Worm (Caenorhabditis elegans) whole organism, late embryonic: ENCODE measurements around the gene msp-53.
"Not testable (repeated sequence)": the region's sequence is repeated elsewhere in the genome, so short reads cannot be mapped to it uniquely, and the experiment has no call there.

Source experiments
- C08G9.2 ChIP-seq: sonication (generic microtip); optimal IDR thresholded peaks from 2 replicates; lab custom pipeline; 2016; ENCODE audit warnings: mild to moderate bottlenecking, missing genetic modification characterization, moderate library complexity, missing compliant biosample characterization
- C38D4.7 ChIP-seq: fragments of 200-800 bp; sonication (Bioruptor generic); optimal IDR thresholded peaks from 2 replicates; lab custom pipeline; 2018; ENCODE audit warnings: mild to moderate bottlenecking, missing genetic modification characterization, moderate library complexity, missing compliant biosample characterization
- F13H6.1 ChIP-seq: sonication (generic microtip); optimal IDR thresholded peaks from 2 replicates; lab custom pipeline; 2016; ENCODE audit warnings: missing genetic modification characterization, missing compliant biosample characterization
- K09A11.1 ChIP-seq: sonication (generic microtip); optimal IDR thresholded peaks from 2 replicates; lab custom pipeline; 2017; ENCODE audit warnings: antibody characterized with exemption, mild to moderate bottlenecking, missing genetic modification characterization, missing compliant biosample characterization; ENCODE audit not compliant: insufficient read depth
- ahr-1 ChIP-seq: sonication (generic microtip); optimal IDR thresholded peaks from 2 replicates; lab custom pipeline; 2016; ENCODE audit warnings: missing genetic modification characterization, missing compliant biosample characterization
- ama-1 ChIP-seq: fragments of 150-350 bp; optimal IDR thresholded peaks from 2 replicates; lab custom pipeline; 2014
- ceh-18 ChIP-seq: sonication (generic microtip); optimal IDR thresholded peaks from 2 replicates; lab custom pipeline; 2016; ENCODE audit warnings: missing genetic modification characterization, missing compliant biosample characterization
- ceh-19 ChIP-seq: fragments of 200-800 bp; sonication (Bioruptor generic); optimal IDR thresholded peaks from 2 replicates; lab custom pipeline; 2018; ENCODE audit warnings: mild to moderate bottlenecking, missing genetic modification characterization, missing compliant biosample characterization
- ceh-2 ChIP-seq: sonication (generic microtip); optimal IDR thresholded peaks from 2 replicates; lab custom pipeline; 2016; ENCODE audit warnings: missing genotype, missing genetic modification characterization, missing compliant biosample characterization
- ceh-30 ChIP-seq: fragments of 150-350 bp; optimal IDR thresholded peaks from 2 replicates; lab custom pipeline; 2014; ENCODE audit warnings: missing biosample characterization, missing genetic modification characterization
- ceh-31 ChIP-seq: sonication (generic microtip); optimal IDR thresholded peaks from 2 replicates; lab custom pipeline; 2016; ENCODE audit warnings: missing genetic modification characterization, missing compliant biosample characterization
- ceh-45 ChIP-seq: fragments of 200-800 bp; sonication (Bioruptor generic); IDR thresholded peaks from 2 replicates; pipeline ENCODE4 v1.3.6; 2022; ENCODE audit warnings: missing genetic modification reagents, missing genetic modification characterization, missing compliant biosample characterization
- dve-1 ChIP-seq: sonication (generic microtip); optimal IDR thresholded peaks from 2 replicates; lab custom pipeline; 2017; ENCODE audit warnings: antibody characterized with exemption, mild to moderate bottlenecking, missing genetic modification characterization, missing compliant biosample characterization
- eyg-1 ChIP-seq: sonication (generic microtip); optimal IDR thresholded peaks from 2 replicates; lab custom pipeline; 2016; ENCODE audit warnings: missing genotype, missing genetic modification characterization, missing compliant biosample characterization
- fkh-10 ChIP-seq: fragments of 150-350 bp; optimal IDR thresholded peaks from 2 replicates; lab custom pipeline; 2014; ENCODE audit warnings: missing biosample characterization, missing genetic modification reagents, missing genetic modification characterization
- gmeb-2 ChIP-seq: sonication (generic microtip); optimal IDR thresholded peaks from 2 replicates; lab custom pipeline; 2016; ENCODE audit warnings: missing genetic modification characterization, inconsistent platforms, missing compliant biosample characterization
- hlh-13 ChIP-seq: fragments of 200-800 bp; sonication (Bioruptor generic); optimal IDR thresholded peaks from 2 replicates; lab custom pipeline; 2018; ENCODE audit warnings: mild to moderate bottlenecking, missing genetic modification characterization, missing compliant biosample characterization
- lin-11 ChIP-seq: fragments of 200-800 bp; sonication (Bioruptor generic); optimal IDR thresholded peaks from 2 replicates; lab custom pipeline; 2018; ENCODE audit warnings: mild to moderate bottlenecking, missing genetic modification characterization, missing compliant biosample characterization
- mec-3 ChIP-seq: sonication (generic microtip); optimal IDR thresholded peaks from 2 replicates; lab custom pipeline; 2016; ENCODE audit warnings: borderline replicate concordance, missing genetic modification characterization, missing compliant biosample characterization
- nfya-1 ChIP-seq: sonication (generic microtip); optimal IDR thresholded peaks from 2 replicates; lab custom pipeline; 2017; ENCODE audit warnings: missing genetic modification characterization, mild to moderate bottlenecking, missing compliant biosample characterization, antibody characterized with exemption, moderate library complexity
- pag-3 ChIP-seq: sonication (generic microtip); optimal IDR thresholded peaks from 2 replicates; lab custom pipeline; 2016; ENCODE audit warnings: missing compliant biosample characterization, missing genetic modification characterization, borderline replicate concordance
- pax-1 ChIP-seq: fragments of 150-350 bp; optimal IDR thresholded peaks from 2 replicates; lab custom pipeline; 2014; ENCODE audit warnings: missing biosample characterization, missing genetic modification characterization
- pha-4 ChIP-seq: fragments of 150-350 bp; optimal IDR thresholded peaks from 2 replicates; lab custom pipeline; 2018; ENCODE audit warnings: missing biosample characterization, missing genetic modification reagents, missing genetic modification characterization
- pqm-1 ChIP-seq: sonication (generic microtip); optimal IDR thresholded peaks from 2 replicates; lab custom pipeline; 2016; ENCODE audit warnings: missing genetic modification characterization, missing compliant biosample characterization
- pros-1 ChIP-seq: fragments of 150-350 bp; optimal IDR thresholded peaks from 2 replicates; lab custom pipeline; 2014; ENCODE audit warnings: missing biosample characterization, missing genetic modification reagents, missing genetic modification characterization
- sdc-2 ChIP-seq: sonication (generic microtip); optimal IDR thresholded peaks from 2 replicates; lab custom pipeline; 2016; ENCODE audit warnings: missing genotype, missing genetic modification characterization, missing compliant biosample characterization
- syd-9 ChIP-seq: sonication (generic microtip); optimal IDR thresholded peaks from 2 replicates; lab custom pipeline; 2016; ENCODE audit warnings: mild to moderate bottlenecking, missing genetic modification characterization, moderate library complexity, missing compliant biosample characterization
- tbx-7 ChIP-seq: sonication (generic microtip); optimal IDR thresholded peaks from 2 replicates; lab custom pipeline; 2016; ENCODE audit warnings: missing genotype, missing genetic modification characterization, missing compliant biosample characterization
- ttx-3 ChIP-seq: sonication (generic microtip); optimal IDR thresholded peaks from 2 replicates; lab custom pipeline; 2016; ENCODE audit warnings: missing genetic modification reagents, missing genetic modification characterization, missing compliant biosample characterization
- unc-3 ChIP-seq, 2 experiments: fragments of 200-800 bp in 1 of 2; sonication (Bioruptor generic) in 1 of 2; sonication (generic microtip) in 1 of 2; conservative IDR thresholded peaks in 1 of 2; optimal IDR thresholded peaks in 1 of 2; 2 replicates each; pipeline versions ENCODE4 v1.3.6 to Lab custom; 2016 to 2022; ENCODE audit warnings: missing compliant biosample characterization in 2 of 2, missing genetic modification characterization in 2 of 2, missing genetic modification reagents in 1 of 2
- unc-42 ChIP-seq: sonication (generic microtip); optimal IDR thresholded peaks from 2 replicates; lab custom pipeline; 2016; ENCODE audit warnings: missing genotype, missing genetic modification characterization, missing compliant biosample characterization
- unc-55 ChIP-seq: sonication (generic microtip); optimal IDR thresholded peaks from 2 replicates; lab custom pipeline; 2017; ENCODE audit warnings: missing biosample characterization, missing genetic modification reagents, missing genetic modification characterization
- zip-5 ChIP-seq: sonication (generic microtip); optimal IDR thresholded peaks from 2 replicates; lab custom pipeline; 2016; ENCODE audit warnings: missing genetic modification characterization, missing compliant biosample characterization

The msp-53 gene

ce11 chrIV:5031346-5031745 lies 33.5 kb downstream of the msp-53 start:
- no peak for TF ChIP-seq syd-9 (tag; lab: Kevin White, UChicago)
- TF ChIP-seq K09A11.1 = no peak
- TF ChIP-seq ceh-31 (tag; lab: Kevin White, UChicago) = no peak
- TF ChIP-seq ceh-18 (tag; lab: Kevin White, UChicago) = no peak
- TF ChIP-seq ceh-19 (GFP tag; lab: Kevin White, UChicago) = no peak

ce11 chrIV:5028978-5029377 lies 35.9 kb downstream of the msp-53 start, which contains the start of the genes best-6 and C09B9.2:
TSS of gene best-6 (minus strand) at chrIV:5029078.
TSS of gene C09B9.2 (plus strand) at chrIV:5029291.
- TF ChIP-seq C08G9.2 (tag; lab: Kevin White, UChicago) (no peak), eyg-1 (tag; lab: Kevin White, UChicago) (no peak), mec-3 (tag; lab: Kevin White, UChicago) (no peak), unc-55 (no peak), F13H6.1 (tag; lab: Kevin White, UChicago) (no peak), ceh-30 (tag; lab: Kevin White, UChicago) (no peak), C38D4.7 (no peak), ttx-3 (tag; lab: Kevin White, UChicago) (no peak), pqm-1 (no peak), ahr-1 (tag; lab: Kevin White, UChicago) (no peak), sdc-2 (tag; lab: Kevin White, UChicago) (no peak)
- TF ChIP-seq, all 69 proteins: peak for 0

ce11 chrIV:5025646-5026045 lies 39.2 kb downstream of the msp-53 start, which contains the start of gene C09B9.85:
TSS of gene C09B9.85 (minus strand) at chrIV:5025746.
- TF ChIP-seq unc-3 (GFP tag; conservative IDR thresholded peaks at IDR 0.05; lab: Robert Waterston, UW) = no peak
- no peak for TF ChIP-seq unc-3 (tag; optimal IDR thresholded peaks at IDR 0.05; lab: Kevin White, UChicago)

ce11 chrIV:5020533-5020932 lies 44.3 kb downstream of the msp-53 start, which contains the start of gene T28H11.8:
TSS of gene T28H11.8 (minus strand) at chrIV:5020633.
- TF ChIP-seq pax-1 (tag; lab: Kevin White, UChicago) = no peak
- TF ChIP-seq hlh-13 (GFP tag; lab: Kevin White, UChicago) = no peak
- no peak for TF ChIP-seq gmeb-2
- no peak for TF ChIP-seq nfya-1
- TF ChIP-seq ceh-2 (tag; lab: Kevin White, UChicago) = no peak
- TF ChIP-seq zip-5 (tag; lab: Kevin White, UChicago) = no peak
- TF ChIP-seq fkh-10 (GFP tag; lab: Kevin White, UChicago) = no peak
- no peak for TF ChIP-seq pros-1
- TF ChIP-seq lin-11 (tag; lab: Kevin White, UChicago) = no peak
- TF ChIP-seq unc-3 (GFP tag; conservative IDR thresholded peaks at IDR 0.05; lab: Robert Waterston, UW) = no peak
- TF ChIP-seq unc-3 (tag; optimal IDR thresholded peaks at IDR 0.05; lab: Kevin White, UChicago) = no peak
- TF ChIP-seq eyg-1 (tag; lab: Kevin White, UChicago) = no peak
- TF ChIP-seq pag-3 = no peak
- TF ChIP-seq dve-1 (tag; lab: Kevin White, UChicago) = no peak
- no peak for TF ChIP-seq tbx-7 (tag; lab: Kevin White, UChicago)
- TF ChIP-seq mec-3 (tag; lab: Kevin White, UChicago) = no peak
- no peak for TF ChIP-seq ama-1 (lab: Kevin White, UChicago)

- TF ChIP-seq unc-42 (tag; lab: Kevin White, UChicago); pha-4 (tag; lab: Kevin White, UChicago); ceh-45: not testable (repeated sequence)
- TF ChIP-seq, all 69 proteins: peak for 0; not testable (repeated sequence) for 69
Measured at ce11 chrIV:5017075-5017474, 47.8 kb downstream of the msp-53 start, which contains the start of gene T28H11.7. TSS of gene T28H11.7 (minus strand) at chrIV:5017175.
